Fruit fly (Drosophila melanogaster) whole organism, embryonic: ENCODE data around the gene Rab6.
A peak's percentile ranks its signal among the peaks of the same experiment; 100 is the strongest.

Experiments used
- CG10321 ChIP-seq: fragments of 200-800 bp; sonication (Bioruptor generic); IDR thresholded peaks from 2 replicates; pipeline ENCODE4 v1.3.6; 2022; ENCODE audit warnings: missing biosample characterization, missing genetic modification characterization
- CG10979 ChIP-seq: fragments of 200-800 bp; sonication (Bioruptor generic); optimal IDR thresholded peaks from 2 replicates; lab custom pipeline; 2018; ENCODE audit warnings: missing biosample characterization, mild to moderate bottlenecking, missing genetic modification characterization, moderate library complexity
- CG1233 ChIP-seq: fragments of 200-800 bp; sonication (Bioruptor generic); optimal IDR thresholded peaks from 4 replicates; lab custom pipeline; 2018; ENCODE audit warnings: missing biosample characterization, mild to moderate bottlenecking, missing genetic modification characterization
- CG3995 ChIP-seq: fragments of 200-800 bp; sonication (Bioruptor generic); optimal IDR thresholded peaks from 3 replicates; lab custom pipeline; 2016; ENCODE audit warnings: missing biosample characterization, missing genetic modification characterization
- CG6791 ChIP-seq: fragments of 200-800 bp; sonication (Bioruptor generic); IDR thresholded peaks from 3 replicates; pipeline ENCODE4 v1.3.6; 2022; ENCODE audit warnings: missing biosample characterization, missing genetic modification characterization; ENCODE audit not compliant: partially characterized antibody
- CG7928 ChIP-seq: fragments of 200-800 bp; sonication (Bioruptor generic); optimal IDR thresholded peaks from 2 replicates; lab custom pipeline; 2017; ENCODE audit warnings: missing biosample characterization, mild to moderate bottlenecking, missing genetic modification characterization
- Dll ChIP-seq: fragments of 200-800 bp; sonication (Bioruptor generic); IDR thresholded peaks from 4 replicates; pipeline ENCODE4 v1.3.6; 2022; ENCODE audit warnings: missing biosample characterization, missing genetic modification characterization; ENCODE audit not compliant: partially characterized antibody
- aop ChIP-seq: fragments of 200-800 bp; sonication (Bioruptor generic); IDR thresholded peaks from 2 replicates; pipeline ENCODE4 v1.3.6; 2022; ENCODE audit warnings: missing biosample characterization, missing genetic modification characterization
- esg ChIP-seq: fragments of 200-800 bp; sonication (Bioruptor generic); conservative IDR thresholded peaks from 2 replicates; pipeline ENCODE4 v1.3.6; 2022; ENCODE audit warnings: missing biosample characterization, missing genetic modification characterization
- prd ChIP-seq, 3 experiments: fragments of >200 bp in 2 of 3; fragments of 200-800 bp in 1 of 3; sonication (Bioruptor generic) in 1 of 3; optimal IDR thresholded peaks in 2 of 3; IDR thresholded peaks in 1 of 3; 2 replicates in 2 of 3; 3 replicates in 1 of 3; pipeline versions ENCODE4 v1.3.6 to Lab custom; 2017 to 2022; ENCODE audit warnings: missing biosample characterization in 1 of 3, missing genetic modification characterization in 1 of 3
- vnd ChIP-seq: fragments of 200-800 bp; sonication (Bioruptor generic); IDR thresholded peaks from 3 replicates; pipeline ENCODE4 v1.3.6; 2022; ENCODE audit warnings: missing biosample characterization, missing genetic modification characterization; ENCODE audit not compliant: partially characterized antibody
- yki ChIP-seq: fragments of >200 bp; optimal IDR thresholded peaks from 3 replicates; lab custom pipeline; 2018

DNA sequence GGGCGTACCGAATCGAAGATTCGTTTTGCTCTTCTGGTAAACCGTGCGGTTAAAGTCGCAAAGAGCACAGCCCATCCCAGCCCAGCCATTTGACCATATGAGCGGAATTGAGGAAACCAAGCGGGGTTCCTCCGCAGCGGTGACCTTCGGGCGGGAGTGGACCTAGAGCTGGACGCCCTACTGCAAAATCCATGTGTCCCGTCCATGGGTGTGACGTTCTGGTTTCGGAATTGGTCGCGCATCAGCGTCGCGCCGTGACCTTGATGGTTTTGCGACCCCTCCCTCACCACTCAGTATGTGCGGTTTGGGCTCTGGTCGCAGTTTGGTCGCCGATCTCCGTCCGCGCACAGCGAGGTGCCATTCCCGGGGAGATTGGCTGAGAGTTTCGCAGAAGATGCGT lies 16.2 kb downstream of the Rab6 start:
- no peak for TF ChIP-seq CG7928 (GFP tag; lab: Kevin White, UChicago)
- TF ChIP-seq CG1233 (GFP tag; lab: Kevin White, UChicago) = no peak
- TF ChIP-seq aop (GFP tag; lab: Robert Waterston, UW) = no peak
- no peak for TF ChIP-seq prd (optimal IDR thresholded peaks at IDR 0.05; lab: Kevin White, UChicago)
- peak; percentile 84 for TF ChIP-seq prd (GFP tag; IDR thresholded peaks at IDR 0.05; lab: Robert Waterston, UW)
- 0 out of 3 replicates have a peak, but pooled peaks have one; percentile 39 for TF ChIP-seq CG6791 (GFP tag; lab: Robert Waterston, UW)
- no peak for TF ChIP-seq Dll (GFP tag; lab: Robert Waterston, UW)
- TF ChIP-seq esg (GFP tag; lab: Robert Waterston, UW) = no peak
- no peak for TF ChIP-seq CG3995 (GFP tag; lab: Kevin White, UChicago)
- no peak for TF ChIP-seq vnd (GFP tag; lab: Robert Waterston, UW)
- no peak for TF ChIP-seq CG10979 (tag; lab: Kevin White, UChicago)
- no peak for TF ChIP-seq yki
- TF ChIP-seq CG10321 (GFP tag; lab: Robert Waterston, UW) = no peak
